Fruit fly (Drosophila melanogaster) whole organism, prepupa: ENCODE data around the gene santa-maria.
A peak's percentile ranks its signal among the peaks of the same experiment; 100 is the strongest.

Experiments used
- Blimp-1 ChIP-seq: fragments of 200-800 bp; sonication (Bioruptor generic); optimal IDR thresholded peaks from 3 replicates; lab custom pipeline; 2017; ENCODE audit warnings: missing biosample characterization, missing genetic modification characterization, mild to moderate bottlenecking, moderate library complexity, missing genetic modification reagents
- CG10631 ChIP-seq: fragments of 200-800 bp; sonication (Bioruptor generic); optimal IDR thresholded peaks from 2 replicates; lab custom pipeline; 2016; ENCODE audit warnings: missing biosample characterization, missing genetic modification characterization
- CG10669 ChIP-seq: fragments of 200-800 bp; sonication (Bioruptor generic); optimal IDR thresholded peaks from 3 replicates; lab custom pipeline; 2018; ENCODE audit warnings: missing biosample characterization, mild to moderate bottlenecking, missing genetic modification characterization, moderate library complexity
- CG11294 ChIP-seq: fragments of 200-800 bp; sonication (Bioruptor generic); IDR thresholded peaks from 2 replicates; pipeline ENCODE4 v1.3.6; 2022; ENCODE audit warnings: missing biosample characterization, missing genetic modification characterization
- CG16779 ChIP-seq: fragments of 200-800 bp; sonication (Bioruptor generic); optimal IDR thresholded peaks from 3 replicates; lab custom pipeline; 2017; ENCODE audit warnings: missing biosample characterization, mild to moderate bottlenecking, missing genetic modification characterization
- CG3032 ChIP-seq: fragments of 200-800 bp; optimal IDR thresholded peaks from 2 replicates; lab custom pipeline; 2019; ENCODE audit warnings: missing biosample characterization, mild to moderate bottlenecking, missing genetic modification characterization, moderate library complexity
- CG31627 ChIP-seq: fragments of 200-800 bp; sonication (Bioruptor generic); optimal IDR thresholded peaks from 3 replicates; lab custom pipeline; 2016; ENCODE audit warnings: missing biosample characterization, missing genetic modification characterization
- CG32006 ChIP-seq: fragments of 200-800 bp; sonication (Bioruptor generic); optimal IDR thresholded peaks from 3 replicates; lab custom pipeline; 2017; ENCODE audit warnings: missing biosample characterization, mild to moderate bottlenecking, missing genetic modification characterization
- CG3919 ChIP-seq: fragments of 200-800 bp; sonication (Bioruptor generic); optimal IDR thresholded peaks from 3 replicates; lab custom pipeline; 2016; ENCODE audit warnings: missing biosample characterization, missing genetic modification characterization
- CG6163 ChIP-seq: fragments of 200-800 bp; sonication (Bioruptor generic); IDR thresholded peaks from 3 replicates; pipeline ENCODE4 v1.3.6; 2022; ENCODE audit warnings: missing biosample characterization, missing genetic modification characterization
- CG6276 ChIP-seq: fragments of 200-800 bp; sonication (Bioruptor generic); optimal IDR thresholded peaks from 2 replicates; lab custom pipeline; 2017; ENCODE audit warnings: missing biosample characterization, mild to moderate bottlenecking, missing genetic modification characterization
- CG6792 ChIP-seq: fragments of 200-800 bp; sonication (Bioruptor generic); optimal IDR thresholded peaks from 3 replicates; lab custom pipeline; 2016; ENCODE audit warnings: missing biosample characterization, missing genetic modification characterization
- CG6854 ChIP-seq: fragments of 200-800 bp; sonication (Bioruptor generic); optimal IDR thresholded peaks from 2 replicates; lab custom pipeline; 2017; ENCODE audit warnings: missing biosample characterization, mild to moderate bottlenecking, missing genetic modification characterization
- CG7368 ChIP-seq: fragments of 200-800 bp; sonication (Bioruptor generic); optimal IDR thresholded peaks from 3 replicates; lab custom pipeline; 2016; ENCODE audit warnings: missing biosample characterization, missing genetic modification characterization
- CG8319 ChIP-seq: fragments of 200-800 bp; sonication (Bioruptor generic); optimal IDR thresholded peaks from 3 replicates; lab custom pipeline; 2016; ENCODE audit warnings: missing biosample characterization, missing genetic modification characterization
- CG9139 ChIP-seq: fragments of 200-800 bp; sonication (Bioruptor generic); optimal IDR thresholded peaks from 3 replicates; lab custom pipeline; 2017; ENCODE audit warnings: missing biosample characterization, mild to moderate bottlenecking, missing genetic modification characterization
- Eip75B ChIP-seq: fragments of 200-800 bp; sonication (Bioruptor generic); optimal IDR thresholded peaks from 3 replicates; lab custom pipeline; 2016; ENCODE audit warnings: missing biosample characterization, missing genetic modification characterization
- Eip78C ChIP-seq: fragments of 200-800 bp; sonication (Bioruptor generic); peaks from one replicate; lab custom pipeline; 2016; ENCODE audit warnings: missing biosample characterization, missing genetic modification characterization
- Eip93F ChIP-seq: fragments of 200-800 bp; sonication (Bioruptor generic); optimal IDR thresholded peaks from 2 replicates; lab custom pipeline; 2016; ENCODE audit warnings: missing biosample characterization, mild to moderate bottlenecking, missing genetic modification characterization
- Ets21C ChIP-seq: fragments of 200-800 bp; sonication (Bioruptor generic); optimal IDR thresholded peaks from 3 replicates; lab custom pipeline; 2016; ENCODE audit warnings: missing biosample characterization, missing genetic modification characterization
- Ets96B ChIP-seq: fragments of 200-800 bp; optimal IDR thresholded peaks from 2 replicates; lab custom pipeline; 2019; ENCODE audit warnings: missing biosample characterization, mild to moderate bottlenecking, missing genetic modification characterization, moderate library complexity
- Gug ChIP-seq: fragments of 200-800 bp; sonication (Bioruptor generic); IDR thresholded peaks from 2 replicates; pipeline ENCODE4 v1.3.6; 2022; ENCODE audit warnings: missing biosample characterization, missing genetic modification characterization
- Hr38 ChIP-seq: sonication (Bioruptor generic); optimal IDR thresholded peaks from 2 replicates; lab custom pipeline; 2016; ENCODE audit warnings: missing biosample characterization, missing genetic modification characterization
- OdsH ChIP-seq: fragments of 200-800 bp; sonication (Bioruptor generic); optimal IDR thresholded peaks from 3 replicates; lab custom pipeline; 2016; ENCODE audit warnings: missing biosample characterization, missing genetic modification characterization
- Smox ChIP-seq: fragments of 200-800 bp; sonication (Bioruptor generic); optimal IDR thresholded peaks from 3 replicates; lab custom pipeline; 2016; ENCODE audit warnings: missing biosample characterization, missing genetic modification characterization
- Sox102F ChIP-seq: fragments of 200-800 bp; sonication (Bioruptor generic); optimal IDR thresholded peaks from 2 replicates; lab custom pipeline; 2016; ENCODE audit warnings: missing biosample characterization, mild to moderate bottlenecking, missing genetic modification characterization
- Sox15 ChIP-seq: fragments of 200-800 bp; sonication (Bioruptor generic); optimal IDR thresholded peaks from 3 replicates; lab custom pipeline; 2016; ENCODE audit warnings: missing biosample characterization, missing genetic modification characterization
- cyc ChIP-seq: fragments of 200-800 bp; sonication (Bioruptor generic); optimal IDR thresholded peaks from 3 replicates; lab custom pipeline; 2016; ENCODE audit warnings: missing biosample characterization, missing genetic modification characterization
- esn ChIP-seq: fragments of 200-800 bp; sonication (Bioruptor generic); optimal IDR thresholded peaks from 2 replicates; lab custom pipeline; 2016; ENCODE audit warnings: missing biosample characterization, mild to moderate bottlenecking, missing genetic modification characterization, moderate library complexity
- fd85E ChIP-seq: fragments of 200-800 bp; sonication (Bioruptor generic); optimal IDR thresholded peaks from 3 replicates; lab custom pipeline; 2016; ENCODE audit warnings: missing biosample characterization, missing genetic modification characterization
- spab ChIP-seq: fragments of 200-800 bp; sonication (Bioruptor generic); optimal IDR thresholded peaks from 2 replicates; lab custom pipeline; 2017; ENCODE audit warnings: missing biosample characterization, mild to moderate bottlenecking, missing genetic modification characterization, missing genetic modification reagents
- ss ChIP-seq, 2 experiments: fragments of 200-800 bp; sonication (Bioruptor generic); optimal IDR thresholded peaks; 2 replicates in 1 of 2; 3 replicates in 1 of 2; lab custom pipeline; 2017 to 2018; ENCODE audit warnings: mild to moderate bottlenecking in 2 of 2, missing biosample characterization in 2 of 2, missing genetic modification characterization in 2 of 2, moderate library complexity in 1 of 2
- svp ChIP-seq: fragments of 200-800 bp; sonication (Bioruptor generic); peaks from one replicate; lab custom pipeline; 2016; ENCODE audit warnings: missing biosample characterization, missing genetic modification characterization
- vri ChIP-seq: fragments of 200-800 bp; sonication (Bioruptor generic); optimal IDR thresholded peaks from 3 replicates; lab custom pipeline; 2016; ENCODE audit warnings: missing biosample characterization, mild to moderate bottlenecking, missing genetic modification characterization

Gene santa-maria

dm6 chr2L:7433957-7434736, 16.9 kb downstream of the santa-maria start (continued):
- TF ChIP-seq svp (GFP tag; lab: Kevin White, UChicago) (no peak), spab (GFP tag; lab: Kevin White, UChicago) (no peak), cyc (GFP tag; lab: Kevin White, UChicago) (no peak), Eip93F (GFP tag; lab: Kevin White, UChicago) (no peak), CG6792 (no peak), CG10669 (no peak), CG32006 (GFP tag; lab: Kevin White, UChicago) (peak; percentile 56), OdsH (GFP tag; lab: Kevin White, UChicago) (peak; percentile 23), CG9139 (GFP tag; lab: Kevin White, UChicago) (no peak), Sox102F (GFP tag; lab: Kevin White, UChicago) (no peak), CG6854 (no peak), vri (peak; percentile 74), CG16779 (tag; lab: Kevin White, UChicago) (no peak), Smox (GFP tag; lab: Kevin White, UChicago) (no peak)

dm6 chr2L:7433337-7433956, 17.6 kb downstream of the santa-maria start, which contains the start of gene CG5958:
Gene CG5958 (minus strand): TSS chr2L:7433516.
- TF ChIP-seq Eip75B (GFP tag; lab: Kevin White, UChicago) = no peak
- peak; percentile 8 for TF ChIP-seq CG3919 (GFP tag; lab: Kevin White, UChicago)
- peak; percentile 99 for TF ChIP-seq svp (GFP tag; lab: Kevin White, UChicago)
- TF ChIP-seq Blimp-1 (GFP tag; lab: Kevin White, UChicago) = no peak
- TF ChIP-seq Eip93F (GFP tag; lab: Kevin White, UChicago) = peak; percentile 84
- TF ChIP-seq Eip78C = peak; percentile 66
- TF ChIP-seq vri = peak; percentile 93

DNA sequence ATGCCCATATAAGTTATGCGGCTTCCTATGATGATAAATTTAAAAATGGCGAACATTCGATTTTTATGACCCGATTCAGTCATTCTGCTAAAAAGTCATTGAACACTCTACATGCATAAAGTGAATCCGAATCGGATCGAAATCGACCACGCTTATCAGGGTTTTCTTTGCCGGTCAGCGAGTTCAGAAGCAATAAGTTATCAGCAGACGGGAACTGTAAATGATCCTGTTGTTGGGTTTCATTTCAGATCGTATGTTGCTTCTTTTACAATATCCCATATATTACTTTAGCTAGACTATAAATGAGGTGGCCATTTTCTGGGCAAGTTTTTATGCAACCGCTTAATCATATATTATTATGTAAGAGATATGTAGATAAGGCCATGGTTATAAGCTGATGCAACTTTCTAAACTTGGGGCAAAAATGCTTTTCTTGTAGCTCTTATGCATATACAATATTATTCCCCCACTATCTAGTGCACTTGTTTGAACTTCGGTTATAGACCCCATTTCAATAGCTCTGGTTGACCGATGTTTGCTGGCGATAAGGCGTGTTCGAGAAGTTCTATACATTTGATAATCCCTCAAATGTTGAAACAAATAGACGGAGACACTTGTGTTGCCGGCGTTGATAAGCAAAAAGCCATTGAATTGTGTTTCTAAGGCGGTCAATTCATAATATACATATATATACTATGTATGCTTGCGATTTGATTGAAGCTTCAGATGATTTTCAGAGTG, 19.0 kb downstream of the santa-maria start:
- TF ChIP-seq CG11294 (GFP tag; lab: Robert Waterston, UW) = no peak
- TF ChIP-seq Sox15 (GFP tag; lab: Kevin White, UChicago) = no peak
- no peak for TF ChIP-seq CG7368 (GFP tag; lab: Kevin White, UChicago)
- no peak for TF ChIP-seq Ets21C (GFP tag; lab: Kevin White, UChicago)
- no peak for TF ChIP-seq fd85E
- TF ChIP-seq vri = peak; percentile 62
- no peak for TF ChIP-seq Hr38 (GFP tag; lab: Kevin White, UChicago)
- no peak for TF ChIP-seq CG3032
- TF ChIP-seq CG6276 (GFP tag; lab: Kevin White, UChicago) = peak; percentile 25
- no peak for TF ChIP-seq OdsH (GFP tag; lab: Kevin White, UChicago)
- TF ChIP-seq CG8319 (GFP tag; lab: Kevin White, UChicago) = no peak
- TF ChIP-seq Sox102F (GFP tag; lab: Kevin White, UChicago) = no peak
- TF ChIP-seq CG6792 = no peak
- no peak for TF ChIP-seq esn (GFP tag; lab: Kevin White, UChicago)
- TF ChIP-seq svp (GFP tag; lab: Kevin White, UChicago) = peak; percentile 96
- TF ChIP-seq CG10669 = no peak
- no peak for TF ChIP-seq CG9139 (GFP tag; lab: Kevin White, UChicago)
- no peak for TF ChIP-seq Eip78C
- TF ChIP-seq Ets96B = no peak

- TF ChIP-seq Gug (GFP tag; lab: Robert Waterston, UW) (no peak), CG32006 (GFP tag; lab: Kevin White, UChicago) (no peak), CG10631 (GFP tag; lab: Kevin White, UChicago) (no peak), CG7368 (GFP tag; lab: Kevin White, UChicago) (no peak), CG10669 (no peak), CG31627 (GFP tag; lab: Kevin White, UChicago) (no peak), Ets21C (GFP tag; lab: Kevin White, UChicago) (no peak), Eip78C (no peak), vri (no peak), CG6163 (GFP tag; lab: Robert Waterston, UW) (no peak), ss (GFP tag; optimal IDR thresholded peaks at IDR 0.05; lab: Kevin White, UChicago) (no peak)
- TF ChIP-seq, all 60 proteins: peak for 0
These were observed 20.7 kb downstream of the santa-maria start for dm6 chr2L:7430313-7430712.
